Fruit fly (Drosophila melanogaster): Measurements from ENCODE around the gene BORCS6.

The BORCS6 gene

DNA sequence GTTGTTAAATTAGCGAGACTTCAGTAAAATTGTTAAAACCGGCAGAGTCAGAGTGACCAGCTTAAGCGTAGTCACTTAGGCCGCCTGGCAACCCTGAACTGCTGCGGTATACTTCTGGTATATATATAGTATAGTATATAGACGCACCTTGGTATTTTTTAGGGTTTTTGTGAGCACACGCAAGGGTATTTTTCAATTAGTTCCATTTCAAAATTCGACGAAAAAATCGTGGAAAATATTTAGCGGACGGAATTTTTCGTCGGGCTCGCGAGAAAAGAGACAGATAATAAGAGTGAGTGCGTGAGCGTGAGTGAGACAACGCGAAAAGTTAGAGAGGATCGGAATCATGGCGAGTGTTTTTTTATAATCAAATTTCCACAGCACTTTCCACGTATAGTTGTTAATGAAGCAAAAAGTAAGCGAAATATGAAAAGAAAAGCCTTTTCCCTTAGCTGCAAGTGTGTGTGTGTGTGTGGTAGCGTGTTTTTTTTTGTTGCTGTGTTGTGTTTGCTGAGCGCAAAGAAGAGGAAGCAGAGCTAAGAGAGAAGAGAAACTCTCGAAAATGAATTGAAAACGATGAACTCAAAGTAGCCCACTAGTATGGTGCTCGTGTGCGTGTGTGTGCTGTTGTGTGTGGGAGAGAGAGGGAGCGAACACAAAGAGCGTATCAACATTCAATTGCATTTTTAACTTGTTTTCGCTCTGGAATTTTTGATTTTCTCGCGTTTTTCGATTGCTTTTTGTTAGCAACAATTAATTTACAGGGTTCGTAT is 2.4 kb downstream of the BORCS6 start, which contains the start of the genes Cypl and Hipk (continued):
- TF ChIP-seq CG6854 (GFP tag; optimal IDR thresholded peaks at IDR 0.05) (peak; percentile 35), Hr39 (GFP tag; optimal IDR thresholded peaks at IDR 0.05) (no peak), CG8632 (GFP tag; optimal IDR thresholded peaks at IDR 0.05) (no peak), CG34406 (GFP tag; optimal IDR thresholded peaks at IDR 0.05) (peak; percentile 5), dac (GFP tag; optimal IDR thresholded peaks at IDR 0.05) (no peak), vri (GFP tag; optimal IDR thresholded peaks at IDR 0.05) (peak; percentile 63), Blimp-1 (GFP tag; optimal IDR thresholded peaks at IDR 0.05) (no peak), CG32006 (GFP tag; optimal IDR thresholded peaks at IDR 0.05) (peak; percentile 6), achi (GFP tag; optimal IDR thresholded peaks at IDR 0.05) (peak; percentile 13), Eip78C (GFP tag) (peak; percentile 87), Smox (GFP tag; optimal IDR thresholded peaks at IDR 0.05) (peak; percentile 32), CG1621 (tag; optimal IDR thresholded peaks at IDR 0.05) (peak; percentile 44), CG8319 (GFP tag; optimal IDR thresholded peaks at IDR 0.05) (no peak)

DNA sequence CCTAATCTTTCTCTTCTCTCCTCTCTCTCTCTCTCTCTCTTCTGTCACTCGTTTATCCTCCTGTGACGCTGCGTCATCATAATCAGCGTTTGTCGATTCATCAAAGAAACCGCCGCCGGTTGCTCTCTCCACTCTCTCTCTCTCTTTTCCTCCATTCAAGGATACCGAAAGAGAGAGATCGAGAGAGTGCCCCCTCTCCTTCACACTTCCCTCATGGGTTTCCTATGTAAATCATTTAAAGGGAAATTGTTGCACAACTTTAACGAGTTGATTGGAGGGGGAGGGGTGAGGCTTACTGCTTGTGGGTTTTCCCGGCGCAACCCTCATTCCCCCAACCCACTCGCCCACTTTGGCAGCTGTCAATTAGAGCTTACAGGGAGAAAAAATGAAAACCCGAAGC is 3.6 kb downstream of the BORCS6 start:
- TF ChIP-seq CG6792 (GFP tag; optimal IDR thresholded peaks at IDR 0.05) = no peak
- TF ChIP-seq Eip78C (GFP tag) = peak; percentile 65
- TF ChIP-seq CG9139 (GFP tag; optimal IDR thresholded peaks at IDR 0.05) = peak; percentile 34

DNA sequence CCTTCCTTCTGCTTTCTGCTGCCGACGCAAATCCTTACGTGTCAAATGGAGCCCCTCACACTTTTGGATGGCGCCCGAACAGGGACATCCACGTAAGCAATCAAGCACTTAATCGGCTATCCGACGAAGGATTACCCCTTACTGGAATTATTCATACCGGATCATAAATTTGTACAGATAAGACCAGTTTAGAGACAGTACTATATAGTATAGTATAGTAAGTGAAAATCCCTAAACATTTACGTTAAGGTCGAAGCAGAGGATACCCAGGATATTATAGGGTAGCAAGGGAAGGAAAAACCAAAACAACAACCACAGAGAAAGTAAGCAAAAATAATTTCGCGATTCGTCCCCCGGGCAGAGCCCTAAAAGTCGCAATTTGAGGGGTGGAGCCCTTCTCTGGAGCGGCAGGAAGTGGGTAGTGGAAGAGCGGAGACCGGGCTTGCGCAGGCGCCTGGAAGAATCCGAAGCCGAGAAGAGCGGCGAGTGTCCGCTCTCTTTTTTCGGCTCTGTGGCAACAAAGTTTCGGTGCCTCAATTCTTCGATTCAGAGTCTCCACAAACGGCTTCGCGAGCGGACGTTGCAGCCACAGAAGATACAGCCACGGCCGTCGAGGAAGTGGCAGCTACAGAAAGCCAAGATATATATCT is 5.0 kb downstream of the BORCS6 start:
- TF ChIP-seq ss (GFP tag; optimal IDR thresholded peaks at IDR 0.05) (peak; percentile 25 to 83), fkh (GFP tag; optimal IDR thresholded peaks at IDR 0.05) (no peak), pdm3 (GFP tag; optimal IDR thresholded peaks at IDR 0.05) (peak; percentile 90), spab (GFP tag; optimal IDR thresholded peaks at IDR 0.05) (peak; percentile 68), CG10669 (GFP tag; optimal IDR thresholded peaks at IDR 0.05) (peak; percentile 77), svp (GFP tag) (peak; percentile 97), CG16779 (tag; optimal IDR thresholded peaks at IDR 0.05) (peak; percentile 64), CG6854 (GFP tag; optimal IDR thresholded peaks at IDR 0.05) (peak; percentile 81), CG11902 (GFP tag; optimal IDR thresholded peaks at IDR 0.05) (peak; percentile 82), CG6163 (GFP tag; IDR thresholded peaks at IDR 0.05) (peak; percentile 88), Sox15 (GFP tag; optimal IDR thresholded peaks at IDR 0.05) (peak; percentile 81), CG3032 (tag; optimal IDR thresholded peaks at IDR 0.05) (peak; percentile 77), dac (GFP tag; optimal IDR thresholded peaks at IDR 0.05) (peak; percentile 47), Blimp-1 (GFP tag; optimal IDR thresholded peaks at IDR 0.05) (peak; percentile 75), CG6808 (GFP tag; optimal IDR thresholded peaks at IDR 0.05) (peak; percentile 78), salr (GFP tag; optimal IDR thresholded peaks at IDR 0.05) (peak; percentile 62 to 63), acj6 (GFP tag; optimal IDR thresholded peaks at IDR 0.05) (peak; percentile 83), CG7368 (GFP tag; optimal IDR thresholded peaks at IDR 0.05) (peak; percentile 80), Hr4 (GFP tag; optimal IDR thresholded peaks at IDR 0.05) (peak; percentile 86), Ets21C (GFP tag; optimal IDR thresholded peaks at IDR 0.05) (peak; percentile 89), CG34406 (GFP tag; optimal IDR thresholded peaks at IDR 0.05) (peak; percentile 83), lz (GFP tag; optimal IDR thresholded peaks at IDR 0.05) (peak; percentile 92), Eip78C (GFP tag) (peak; percentile 94), Ets96B (tag; optimal IDR thresholded peaks at IDR 0.05) (peak; percentile 81), CG6792 (GFP tag; optimal IDR thresholded peaks at IDR 0.05) (peak; percentile 86), esn (GFP tag; optimal IDR thresholded peaks at IDR 0.05) (peak; percentile 95), Sox102F (GFP tag; optimal IDR thresholded peaks at IDR 0.05) (peak; percentile 93), Eip93F (GFP tag; optimal IDR thresholded peaks at IDR 0.05) (peak; percentile 81), CG8119 (GFP tag; IDR thresholded peaks at IDR 0.05) (peak; percentile 78), CG4318 (GFP tag; optimal IDR thresholded peaks at IDR 0.05) (peak; percentile 59), CG9139 (GFP tag; optimal IDR thresholded peaks at IDR 0.05) (peak; percentile 56), CG32006 (GFP tag; optimal IDR thresholded peaks at IDR 0.05) (peak; percentile 84), Hr38 (GFP tag; optimal IDR thresholded peaks at IDR 0.05) (no peak), CG11762 (GFP tag; optimal IDR thresholded peaks at IDR 0.05; ENCODE audit: insufficient read depth) (peak; percentile 66), CG1621 (tag; optimal IDR thresholded peaks at IDR 0.05) (peak; percentile 75), Lpt (GFP tag; optimal IDR thresholded peaks at IDR 0.05) (peak; percentile 59), CG10631 (GFP tag; optimal IDR thresholded peaks at IDR 0.05) (peak; percentile 78)
